Fruit fly (Drosophila melanogaster): Measurements from ENCODE around the gene hoe2.

hoe2 gene

DNA sequence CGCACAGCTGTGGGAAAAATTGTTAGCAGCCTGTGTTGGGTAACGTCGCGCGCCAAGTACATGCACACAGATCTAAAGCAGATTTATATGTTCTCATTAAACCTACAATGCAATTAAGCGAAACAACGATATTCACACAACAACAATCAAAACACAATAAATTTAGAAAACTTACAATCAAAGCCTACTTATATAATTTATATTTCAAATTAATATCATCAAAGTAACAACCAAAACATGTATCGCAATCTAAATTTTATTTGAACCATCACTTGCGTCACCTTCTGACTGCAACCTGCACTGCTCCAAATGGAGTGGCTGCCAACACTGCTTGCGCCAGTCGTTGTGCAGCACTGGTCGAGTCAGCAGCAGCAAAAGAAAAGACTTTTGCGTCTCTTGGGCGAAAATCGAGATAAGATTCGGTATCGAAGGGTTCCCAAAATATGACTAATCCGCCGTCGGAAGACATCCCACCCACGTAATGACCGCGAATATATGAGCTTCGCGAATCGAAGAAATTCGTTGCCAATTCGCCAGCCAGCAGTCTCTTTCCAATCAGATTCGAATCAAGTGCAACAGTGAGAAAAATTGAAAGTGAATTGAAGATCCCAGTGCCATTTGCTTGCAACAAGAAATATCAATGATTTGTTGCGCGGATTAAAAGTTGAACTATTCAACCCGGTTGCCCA lies 45.2 kb upstream of the hoe2 start, which contains the start of the genes CG8892 and CG34126 (continued):
- TF ChIP-seq CG1024 (GFP tag; IDR thresholded peaks at IDR 0.05): peak; percentile 88
- no peak for TF ChIP-seq CG17568 (GFP tag; optimal IDR thresholded peaks at IDR 0.05)
- no peak for TF ChIP-seq D (optimal IDR thresholded peaks at IDR 0.05)
- TF ChIP-seq D (GFP tag; optimal IDR thresholded peaks at IDR 0.05): peak; percentile 97
- TF ChIP-seq phol (tag; optimal IDR thresholded peaks at IDR 0.05): peak; percentile 98
- TF ChIP-seq sisA (GFP tag; IDR thresholded peaks at IDR 0.05): peak; percentile 98
- peak; percentile 97 for TF ChIP-seq Ssrp (tag; optimal IDR thresholded peaks at IDR 0.05)
- peak; percentile 91 for TF ChIP-seq repo (GFP tag; optimal IDR thresholded peaks at IDR 0.05)
- peak; percentile 93 for TF ChIP-seq psq (GFP tag; optimal IDR thresholded peaks at IDR 0.05)
- TF ChIP-seq exex (tag; optimal IDR thresholded peaks at IDR 0.05): peak; percentile 83
- peak; percentile 97 for TF ChIP-seq CG2678 (tag; optimal IDR thresholded peaks at IDR 0.05)
- TF ChIP-seq CG10147 (GFP tag; optimal IDR thresholded peaks at IDR 0.05): peak; percentile 94
- peak; percentile 96 for TF ChIP-seq Dek (tag; optimal IDR thresholded peaks at IDR 0.05)
- TF ChIP-seq stc (GFP tag; IDR thresholded peaks at IDR 0.05): peak; percentile 88
- peak; percentile 84 for TF ChIP-seq her (GFP tag; optimal IDR thresholded peaks at IDR 0.05)
- peak; percentile 93 for TF ChIP-seq dan (GFP tag; IDR thresholded peaks at IDR 0.05)
- TF ChIP-seq chinmo (GFP tag; IDR thresholded peaks at IDR 0.05; ENCODE audit: partially characterized antibody): peak; percentile 87; the same call in 2 of the 4 replicates
- peak; percentile 93 for TF ChIP-seq hkb (optimal IDR thresholded peaks at IDR 0.05)
- TF ChIP-seq hkb (GFP tag; IDR thresholded peaks at IDR 0.05): peak; percentile 92
- peak; percentile 98 for TF ChIP-seq mam (GFP tag; optimal IDR thresholded peaks at IDR 0.05)
- peak; percentile 97 for TF ChIP-seq Fer2 (tag; optimal IDR thresholded peaks at IDR 0.05)
- TF ChIP-seq B-H2 (GFP tag; optimal IDR thresholded peaks at IDR 0.05): peak; percentile 96
- TF ChIP-seq pros (GFP tag; optimal IDR thresholded peaks at IDR 0.05): peak; percentile 51
- peak in 1 of 2 experiments; percentile 92 for TF ChIP-seq Dfd (GFP tag; optimal IDR thresholded peaks at IDR 0.05)
- peak; percentile 86 for TF ChIP-seq Poxn (GFP tag; IDR thresholded peaks at IDR 0.05)
- TF ChIP-seq ase (GFP tag; IDR thresholded peaks at IDR 0.05): peak; percentile 92
- peak; percentile 96 for TF ChIP-seq ems (GFP tag; optimal IDR thresholded peaks at IDR 0.05)
- TF ChIP-seq org-1 (GFP tag; optimal IDR thresholded peaks at IDR 0.05): peak; percentile 96
- TF ChIP-seq CG1832 (GFP tag; optimal IDR thresholded peaks at IDR 0.05): peak; percentile 3
- TF ChIP-seq nerfin-2 (GFP tag; IDR thresholded peaks at IDR 0.05; ENCODE audit: partially characterized antibody): 0 out of 2 replicates have a peak, but pooled peaks have one; percentile 25
- TF ChIP-seq Mad (GFP tag; optimal IDR thresholded peaks at IDR 0.05): peak; percentile 97
- peak; percentile 96 for TF ChIP-seq PHDP (tag; optimal IDR thresholded peaks at IDR 0.05)
- peak; percentile 97 for TF ChIP-seq CG7372 (GFP tag; IDR thresholded peaks at IDR 0.05)
- TF ChIP-seq CG3838 (GFP tag; optimal IDR thresholded peaks at IDR 0.05): peak; percentile 87
- peak; percentile 98 for TF ChIP-seq Dip3 (GFP tag; optimal IDR thresholded peaks at IDR 0.05)
- peak; percentile 45; the same call in 1 of the 2 replicates for TF ChIP-seq CG4360 (GFP tag; IDR thresholded peaks at IDR 0.05)
- peak; percentile 81 for TF ChIP-seq p53 (GFP tag; optimal IDR thresholded peaks at IDR 0.05)
- peak; percentile 91 for TF ChIP-seq scrt (GFP tag; optimal IDR thresholded peaks at IDR 0.05)
- peak; percentile 83 for TF ChIP-seq dati (GFP tag; IDR thresholded peaks at IDR 0.05)
- 0 out of 3 replicates have a peak, but pooled peaks have one; percentile 28 for TF ChIP-seq Opbp (GFP tag; IDR thresholded peaks at IDR 0.05; ENCODE audit: partially characterized antibody)
- peak; percentile 94 for TF ChIP-seq B-H1 (GFP tag; IDR thresholded peaks at IDR 0.05)
- TF ChIP-seq sens-2 (GFP tag; IDR thresholded peaks at IDR 0.05): peak; percentile 77
- peak; percentile 73 for TF ChIP-seq Sry-δ (GFP tag; optimal IDR thresholded peaks at IDR 0.05)
- peak; percentile 97 for TF ChIP-seq Fer3 (tag; optimal IDR thresholded peaks at IDR 0.05)
- peak; percentile 93 for TF ChIP-seq emc (GFP tag; optimal IDR thresholded peaks at IDR 0.05)
- no peak for TF ChIP-seq crol (GFP tag; IDR thresholded peaks at IDR 0.05)
- TF ChIP-seq al (GFP tag; IDR thresholded peaks at IDR 0.05): peak; percentile 97
- peak; percentile 87 for TF ChIP-seq Mes4 (GFP tag; optimal IDR thresholded peaks at IDR 0.05)
- peak; percentile 82 for TF ChIP-seq CG11398 (GFP tag; optimal IDR thresholded peaks at IDR 0.05)
- TF ChIP-seq CG10366 (GFP tag; IDR thresholded peaks at IDR 0.05): peak; percentile 94

Data from whole organism, embryonic.